Fruit fly (Drosophila melanogaster) whole organism, prepupa: Measurements from ENCODE around the gene eco.

ENCODE experiments used
- Blimp-1 ChIP-seq: fragments of 200-800 bp; sonication (Bioruptor generic); optimal IDR thresholded peaks from 3 replicates; lab custom pipeline; 2017; ENCODE audit warnings: missing biosample characterization, missing genetic modification characterization, mild to moderate bottlenecking, moderate library complexity, missing genetic modification reagents
- CG10669 ChIP-seq: fragments of 200-800 bp; sonication (Bioruptor generic); optimal IDR thresholded peaks from 3 replicates; lab custom pipeline; 2018; ENCODE audit warnings: missing biosample characterization, mild to moderate bottlenecking, missing genetic modification characterization, moderate library complexity
- CG11294 ChIP-seq: fragments of 200-800 bp; sonication (Bioruptor generic); IDR thresholded peaks from 2 replicates; pipeline ENCODE4 v1.3.6; 2022; ENCODE audit warnings: missing biosample characterization, missing genetic modification characterization
- CG11762 ChIP-seq: fragments of 200-800 bp; sonication (Bioruptor generic); optimal IDR thresholded peaks from 3 replicates; lab custom pipeline; 2016; ENCODE audit warnings: missing biosample characterization, missing genetic modification characterization; ENCODE audit not compliant: insufficient read depth
- CG11902 ChIP-seq: fragments of 200-800 bp; sonication (Bioruptor generic); optimal IDR thresholded peaks from 3 replicates; lab custom pipeline; 2016; ENCODE audit warnings: missing biosample characterization, missing genetic modification characterization
- CG15336 ChIP-seq: fragments of 200-800 bp; sonication (Bioruptor generic); IDR thresholded peaks from 2 replicates; pipeline ENCODE4 v1.3.6; 2022; ENCODE audit warnings: missing biosample characterization, missing genetic modification characterization
- CG1621 ChIP-seq: fragments of 200-800 bp; sonication (Bioruptor generic); optimal IDR thresholded peaks from 3 replicates; lab custom pipeline; 2018; ENCODE audit warnings: missing biosample characterization, mild to moderate bottlenecking, missing genetic modification characterization
- CG16779 ChIP-seq: fragments of 200-800 bp; sonication (Bioruptor generic); optimal IDR thresholded peaks from 3 replicates; lab custom pipeline; 2017; ENCODE audit warnings: missing biosample characterization, mild to moderate bottlenecking, missing genetic modification characterization
- CG32006 ChIP-seq: fragments of 200-800 bp; sonication (Bioruptor generic); optimal IDR thresholded peaks from 3 replicates; lab custom pipeline; 2017; ENCODE audit warnings: missing biosample characterization, mild to moderate bottlenecking, missing genetic modification characterization
- CG3919 ChIP-seq: fragments of 200-800 bp; sonication (Bioruptor generic); optimal IDR thresholded peaks from 3 replicates; lab custom pipeline; 2016; ENCODE audit warnings: missing biosample characterization, missing genetic modification characterization
- CG6792 ChIP-seq: fragments of 200-800 bp; sonication (Bioruptor generic); optimal IDR thresholded peaks from 3 replicates; lab custom pipeline; 2016; ENCODE audit warnings: missing biosample characterization, missing genetic modification characterization
- CG6808 ChIP-seq: fragments of 200-800 bp; sonication (Bioruptor generic); optimal IDR thresholded peaks from 3 replicates; lab custom pipeline; 2017; ENCODE audit warnings: missing biosample characterization, missing genetic modification characterization, mild to moderate bottlenecking, moderate library complexity, missing genetic modification reagents
- CG6854 ChIP-seq: fragments of 200-800 bp; sonication (Bioruptor generic); optimal IDR thresholded peaks from 2 replicates; lab custom pipeline; 2017; ENCODE audit warnings: missing biosample characterization, mild to moderate bottlenecking, missing genetic modification characterization
- CG8632 ChIP-seq: fragments of 200-800 bp; sonication (Bioruptor generic); optimal IDR thresholded peaks from 3 replicates; lab custom pipeline; 2016; ENCODE audit warnings: missing biosample characterization, missing genetic modification characterization
- CG9139 ChIP-seq: fragments of 200-800 bp; sonication (Bioruptor generic); optimal IDR thresholded peaks from 3 replicates; lab custom pipeline; 2017; ENCODE audit warnings: missing biosample characterization, mild to moderate bottlenecking, missing genetic modification characterization
- Eip78C ChIP-seq: fragments of 200-800 bp; sonication (Bioruptor generic); peaks from one replicate; lab custom pipeline; 2016; ENCODE audit warnings: missing biosample characterization, missing genetic modification characterization
- Eip93F ChIP-seq: fragments of 200-800 bp; sonication (Bioruptor generic); optimal IDR thresholded peaks from 2 replicates; lab custom pipeline; 2016; ENCODE audit warnings: missing biosample characterization, mild to moderate bottlenecking, missing genetic modification characterization
- Ets21C ChIP-seq: fragments of 200-800 bp; sonication (Bioruptor generic); optimal IDR thresholded peaks from 3 replicates; lab custom pipeline; 2016; ENCODE audit warnings: missing biosample characterization, missing genetic modification characterization
- Ets96B ChIP-seq: fragments of 200-800 bp; optimal IDR thresholded peaks from 2 replicates; lab custom pipeline; 2019; ENCODE audit warnings: missing biosample characterization, mild to moderate bottlenecking, missing genetic modification characterization, moderate library complexity
- Gug ChIP-seq: fragments of 200-800 bp; sonication (Bioruptor generic); IDR thresholded peaks from 2 replicates; pipeline ENCODE4 v1.3.6; 2022; ENCODE audit warnings: missing biosample characterization, missing genetic modification characterization
- Hr38 ChIP-seq: sonication (Bioruptor generic); optimal IDR thresholded peaks from 2 replicates; lab custom pipeline; 2016; ENCODE audit warnings: missing biosample characterization, missing genetic modification characterization
- Hr39 ChIP-seq: fragments of 200-800 bp; sonication (Bioruptor generic); optimal IDR thresholded peaks from 2 replicates; lab custom pipeline; 2016; ENCODE audit warnings: missing biosample characterization, missing genetic modification characterization
- Hr4 ChIP-seq: fragments of 200-800 bp; sonication (Bioruptor generic); optimal IDR thresholded peaks from 3 replicates; lab custom pipeline; 2016; ENCODE audit warnings: missing biosample characterization, missing genetic modification characterization
- Smox ChIP-seq: fragments of 200-800 bp; sonication (Bioruptor generic); optimal IDR thresholded peaks from 3 replicates; lab custom pipeline; 2016; ENCODE audit warnings: missing biosample characterization, missing genetic modification characterization
- Sox102F ChIP-seq: fragments of 200-800 bp; sonication (Bioruptor generic); optimal IDR thresholded peaks from 2 replicates; lab custom pipeline; 2016; ENCODE audit warnings: missing biosample characterization, mild to moderate bottlenecking, missing genetic modification characterization
- Sox15 ChIP-seq: fragments of 200-800 bp; sonication (Bioruptor generic); optimal IDR thresholded peaks from 3 replicates; lab custom pipeline; 2016; ENCODE audit warnings: missing biosample characterization, missing genetic modification characterization
- achi ChIP-seq: fragments of 200-800 bp; sonication (Bioruptor generic); optimal IDR thresholded peaks from 3 replicates; lab custom pipeline; 2016; ENCODE audit warnings: missing biosample characterization, missing genetic modification characterization
- cyc ChIP-seq: fragments of 200-800 bp; sonication (Bioruptor generic); optimal IDR thresholded peaks from 3 replicates; lab custom pipeline; 2016; ENCODE audit warnings: missing biosample characterization, missing genetic modification characterization
- dac ChIP-seq: fragments of 200-800 bp; sonication (Bioruptor generic); optimal IDR thresholded peaks from 2 replicates; lab custom pipeline; 2017; ENCODE audit warnings: missing biosample characterization, mild to moderate bottlenecking, missing genetic modification characterization
- esn ChIP-seq: fragments of 200-800 bp; sonication (Bioruptor generic); optimal IDR thresholded peaks from 2 replicates; lab custom pipeline; 2016; ENCODE audit warnings: missing biosample characterization, mild to moderate bottlenecking, missing genetic modification characterization, moderate library complexity
- fkh ChIP-seq: fragments of 200-800 bp; sonication (Bioruptor generic); optimal IDR thresholded peaks from 3 replicates; lab custom pipeline; 2017; ENCODE audit warnings: missing biosample characterization, mild to moderate bottlenecking, missing genetic modification characterization, moderate library complexity
- lz ChIP-seq: fragments of 200-800 bp; sonication (Bioruptor generic); optimal IDR thresholded peaks from 3 replicates; lab custom pipeline; 2016; ENCODE audit warnings: missing biosample characterization, missing genetic modification characterization
- pdm3 ChIP-seq: fragments of 200-800 bp; sonication (Bioruptor generic); optimal IDR thresholded peaks from 3 replicates; lab custom pipeline; 2016; ENCODE audit warnings: missing biosample characterization, missing genetic modification characterization
- salr ChIP-seq, 2 experiments: fragments of 200-800 bp; sonication (Bioruptor generic); optimal IDR thresholded peaks; 3 replicates each; lab custom pipeline; 2016 to 2018; ENCODE audit warnings: missing biosample characterization in 2 of 2, missing genetic modification characterization in 2 of 2, mild to moderate bottlenecking in 1 of 2
- svp ChIP-seq: fragments of 200-800 bp; sonication (Bioruptor generic); peaks from one replicate; lab custom pipeline; 2016; ENCODE audit warnings: missing biosample characterization, missing genetic modification characterization
- vri ChIP-seq: fragments of 200-800 bp; sonication (Bioruptor generic); optimal IDR thresholded peaks from 3 replicates; lab custom pipeline; 2016; ENCODE audit warnings: missing biosample characterization, mild to moderate bottlenecking, missing genetic modification characterization

Gene eco

dm6 chr3L:7381359-7381976 is 42.3 kb upstream of the eco start, which contains the start of the genes SMSr and smid (continued):
- TF ChIP-seq Sox15 (GFP tag; lab: Kevin White, UChicago) (peak; percentile 53), Hr4 (GFP tag; lab: Kevin White, UChicago) (peak; percentile 71), Ets96B (tag; lab: Kevin White, UChicago) (peak; percentile 53), CG6854 (peak; percentile 44), CG9139 (GFP tag; lab: Kevin White, UChicago) (no peak), Gug (GFP tag; lab: Robert Waterston, UW) (peak; percentile 57; the same call in 1 of the 2 replicates), dac (GFP tag; lab: Kevin White, UChicago) (peak; percentile 2), fkh (no peak), pdm3 (peak; percentile 70), salr (GFP tag; optimal IDR thresholded peaks at IDR 0.05; lab: Kevin White, UChicago) (peak in 1 of 2 experiments; percentile 68), esn (GFP tag; lab: Kevin White, UChicago) (peak; percentile 63), CG32006 (GFP tag; lab: Kevin White, UChicago) (no peak), Hr39 (GFP tag; lab: Kevin White, UChicago) (peak; percentile 66), CG11902 (GFP tag; lab: Kevin White, UChicago) (peak; percentile 33), Eip93F (GFP tag; lab: Kevin White, UChicago) (no peak), CG8632 (GFP tag; lab: Kevin White, UChicago) (no peak), CG11294 (GFP tag; lab: Robert Waterston, UW) (no peak), CG11762 (GFP tag; lab: Kevin White, UChicago) (no peak), CG6808 (peak; percentile 5), CG16779 (tag; lab: Kevin White, UChicago) (no peak), Sox102F (GFP tag; lab: Kevin White, UChicago) (peak; percentile 50), Hr38 (no peak), CG1621 (tag; lab: Kevin White, UChicago) (peak; percentile 31), Eip78C (GFP tag; lab: Kevin White, UChicago) (peak; percentile 79), Ets21C (GFP tag; lab: Kevin White, UChicago) (peak; percentile 57), CG10669 (GFP tag; lab: Kevin White, UChicago) (no peak), CG15336 (GFP tag; lab: Robert Waterston, UW) (peak; percentile 32; the same call in 1 of the 2 replicates), CG3919 (peak; percentile 58)

- TF ChIP-seq Hr38 (no peak), svp (GFP tag; lab: Kevin White, UChicago) (peak; percentile 97)
These were observed 41.3 kb upstream of the eco start for dm6 chr3L:7380395-7380794.

- TF ChIP-seq Blimp-1 (GFP tag; lab: Kevin White, UChicago): no peak
- no peak for TF ChIP-seq cyc
- TF ChIP-seq lz: no peak
- TF ChIP-seq Smox (GFP tag; lab: Kevin White, UChicago): no peak
- TF ChIP-seq vri (GFP tag; lab: Kevin White, UChicago): no peak
- no peak for TF ChIP-seq achi (GFP tag; lab: Kevin White, UChicago)
- TF ChIP-seq Hr4 (GFP tag; lab: Kevin White, UChicago): no peak
- no peak for TF ChIP-seq CG11294 (GFP tag; lab: Robert Waterston, UW)
- TF ChIP-seq Hr38: no peak
These were observed 37.7 kb upstream of the eco start for dm6 chr3L:7376830-7377229.

- TF ChIP-seq Smox (GFP tag; lab: Kevin White, UChicago) (no peak), Hr38 (no peak), CG6792 (GFP tag; lab: Kevin White, UChicago) (no peak), svp (GFP tag; lab: Kevin White, UChicago) (peak; percentile 6), vri (GFP tag; lab: Kevin White, UChicago) (peak; percentile 15), CG6808 (no peak), CG11294 (GFP tag; lab: Robert Waterston, UW) (no peak)
These were observed 37.0 kb upstream of the eco start for dm6 chr3L:7376151-7376550.
